Worm (Caenorhabditis elegans) whole organism, L4 larva: Measurements from ENCODE around the gene C15B12.2.
A peak's percentile ranks its signal among the peaks of the same experiment; 100 is the strongest.

Experiments
- F26F4.8 ChIP-seq: fragments of 200-800 bp; sonication (Bioruptor generic); conservative IDR thresholded peaks from 2 replicates; pipeline ENCODE4 v1.3.6; 2022; ENCODE audit warnings: missing genetic modification characterization, missing compliant biosample characterization
- F37D6.2 ChIP-seq: sonication (generic microtip); optimal IDR thresholded peaks from 2 replicates; lab custom pipeline; 2016; ENCODE audit warnings: mild to moderate bottlenecking, missing genetic modification characterization, missing compliant biosample characterization
- F44E2.7 ChIP-seq: fragments of 200-800 bp; sonication (Bioruptor generic); IDR thresholded peaks from 2 replicates; pipeline ENCODE4 v2.1.2; 2022; ENCODE audit warnings: missing genetic modification characterization, missing compliant biosample characterization
- T20F7.1 ChIP-seq: fragments of 200-800 bp; sonication (Bioruptor generic); optimal IDR thresholded peaks from 2 replicates; lab custom pipeline; 2018; ENCODE audit warnings: mild to moderate bottlenecking, missing genetic modification characterization, missing compliant biosample characterization
- Y48G9A.11 ChIP-seq: fragments of 200-800 bp; sonication (Bioruptor generic); IDR thresholded peaks from 2 replicates; pipeline ENCODE4 v1.3.6; 2022; ENCODE audit warnings: missing genetic modification reagents, missing genetic modification characterization, missing compliant biosample characterization
- ZK337.2 ChIP-seq: fragments of 200-800 bp; sonication (Bioruptor generic); IDR thresholded peaks from 2 replicates; pipeline ENCODE4 v1.3.6; 2022; ENCODE audit warnings: missing genetic modification reagents, missing genetic modification characterization, missing compliant biosample characterization
- aha-1 ChIP-seq: fragments of 150-350 bp; peaks from one replicate; lab custom pipeline; 2014; ENCODE audit warnings: missing biosample characterization, missing genetic modification characterization
- ceh-28 ChIP-seq: fragments of 150-350 bp; optimal IDR thresholded peaks from 2 replicates; lab custom pipeline; 2014; ENCODE audit warnings: missing biosample characterization, missing genetic modification reagents, missing genetic modification characterization
- ceh-32 ChIP-seq: sonication (generic microtip); optimal IDR thresholded peaks from 2 replicates; lab custom pipeline; 2016; ENCODE audit warnings: mild to moderate bottlenecking, missing genetic modification characterization, missing compliant biosample characterization; ENCODE audit not compliant: poor library complexity
- ceh-44 ChIP-seq: fragments of 200-800 bp; sonication (Bioruptor generic); IDR thresholded peaks from 2 replicates; pipeline ENCODE4 v1.3.6; 2022; ENCODE audit warnings: missing genetic modification reagents, missing genetic modification characterization, missing compliant biosample characterization
- ceh-62 ChIP-seq: sonication (generic microtip); optimal IDR thresholded peaks from 2 replicates; lab custom pipeline; 2017; ENCODE audit warnings: missing biosample characterization, missing genetic modification characterization
- daf-16 ChIP-seq, 3 experiments: sonication (generic microtip); optimal IDR thresholded peaks; 2 replicates each; lab custom pipeline; 2016 to 2017; ENCODE audit warnings: missing genetic modification characterization in 3 of 3, missing genetic modification reagents in 3 of 3, mild to moderate bottlenecking in 2 of 3, missing compliant biosample characterization in 2 of 3, missing biosample characterization in 1 of 3, moderate library complexity in 1 of 3
- daf-19 ChIP-seq: fragments of 200-800 bp; sonication (Bioruptor generic); conservative IDR thresholded peaks from 2 replicates; pipeline ENCODE4 v1.3.6; 2022; ENCODE audit warnings: missing genetic modification characterization, missing compliant biosample characterization
- dmd-8 ChIP-seq: fragments of 200-800 bp; sonication (Bioruptor generic); IDR thresholded peaks from 2 replicates; pipeline ENCODE4 v1.3.6; 2022; ENCODE audit warnings: missing genetic modification characterization, missing compliant biosample characterization
- dmd-9 ChIP-seq: fragments of 200-800 bp; sonication (Bioruptor generic); IDR thresholded peaks from 2 replicates; pipeline ENCODE4 v1.3.6; 2022; ENCODE audit warnings: missing genetic modification reagents, missing genetic modification characterization, missing compliant biosample characterization
- dpl-1 ChIP-seq: fragments of 150-350 bp; optimal IDR thresholded peaks from 2 replicates; lab custom pipeline; 2014; ENCODE audit warnings: missing biosample characterization, missing genetic modification reagents, missing genetic modification characterization
- duxl-1 ChIP-seq: sonication (generic microtip); optimal IDR thresholded peaks from 2 replicates; lab custom pipeline; 2016; ENCODE audit warnings: mild to moderate bottlenecking, missing genetic modification characterization, moderate library complexity, missing compliant biosample characterization; ENCODE audit not compliant: poor library complexity
- dve-1 ChIP-seq: sonication (generic microtip); optimal IDR thresholded peaks from 2 replicates; lab custom pipeline; 2017; ENCODE audit warnings: antibody characterized with exemption, mild to moderate bottlenecking, missing genetic modification characterization, missing compliant biosample characterization; ENCODE audit not compliant: insufficient read depth
- egl-43 ChIP-seq: fragments of 200-800 bp; sonication (Bioruptor generic); IDR thresholded peaks from 2 replicates; pipeline ENCODE4 v1.3.6; 2022; ENCODE audit warnings: missing genetic modification reagents, missing genetic modification characterization, missing compliant biosample characterization
- fkh-10 ChIP-seq: fragments of 150-350 bp; optimal IDR thresholded peaks from 2 replicates; lab custom pipeline; 2014; ENCODE audit warnings: missing biosample characterization, missing genetic modification reagents, missing genetic modification characterization
- fos-1 ChIP-seq: fragments of 150-350 bp; optimal IDR thresholded peaks from 2 replicates; lab custom pipeline; 2014; ENCODE audit warnings: missing biosample characterization, missing genetic modification characterization
- hmg-1.1 ChIP-seq: fragments of 200-800 bp; sonication (Bioruptor generic); IDR thresholded peaks from 2 replicates; pipeline ENCODE4 v1.3.6; 2022; ENCODE audit warnings: missing genetic modification reagents, missing genetic modification characterization, missing compliant biosample characterization
- lin-15B ChIP-seq: fragments of 150-350 bp; sonication (generic microtip); optimal IDR thresholded peaks from 3 replicates; lab custom pipeline; 2014; ENCODE audit warnings: missing biosample characterization, missing genetic modification characterization
- lin-38 ChIP-seq: fragments of 200-800 bp; sonication (Bioruptor generic); IDR thresholded peaks from 2 replicates; pipeline ENCODE4 v1.3.6; 2022; ENCODE audit warnings: missing genetic modification reagents, missing genetic modification characterization, missing compliant biosample characterization
- lir-3 ChIP-seq: sonication (generic microtip); optimal IDR thresholded peaks from 2 replicates; lab custom pipeline; 2016; ENCODE audit warnings: mild to moderate bottlenecking, missing genetic modification characterization, missing compliant biosample characterization
- lsy-2 ChIP-seq, 2 experiments: fragments of 150-350 bp in 1 of 2; sonication (generic microtip) in 1 of 2; optimal IDR thresholded peaks; 2 replicates each; lab custom pipeline; 2014 to 2017; ENCODE audit warnings: missing biosample characterization in 2 of 2, missing genetic modification characterization in 2 of 2
- madf-9 ChIP-seq: fragments of 200-800 bp; sonication (Bioruptor generic); conservative IDR thresholded peaks from 2 replicates; pipeline ENCODE4 v1.3.6; 2022; ENCODE audit warnings: missing genetic modification reagents, missing genetic modification characterization, missing compliant biosample characterization
- mdt-29 ChIP-seq: fragments of 200-800 bp; sonication (Bioruptor generic); IDR thresholded peaks from 2 replicates; pipeline ENCODE4 v1.3.6; 2022; ENCODE audit warnings: missing genetic modification reagents, missing genetic modification characterization, missing compliant biosample characterization
- mep-1 ChIP-seq: fragments of 150-350 bp; sonication (generic microtip); optimal IDR thresholded peaks from 3 replicates; lab custom pipeline; 2014; ENCODE audit warnings: missing biosample characterization, missing genetic modification characterization
- mes-2 ChIP-seq: sonication (generic microtip); optimal IDR thresholded peaks from 2 replicates; lab custom pipeline; 2016; ENCODE audit warnings: missing genotype, mild to moderate bottlenecking, missing genetic modification characterization, missing compliant biosample characterization; ENCODE audit not compliant: poor library complexity, severe bottlenecking
- mxl-3 ChIP-seq: fragments of 200-800 bp; sonication (Bioruptor generic); optimal IDR thresholded peaks from 2 replicates; lab custom pipeline; 2018; ENCODE audit warnings: mild to moderate bottlenecking, missing genetic modification characterization, missing compliant biosample characterization
- nhr-11 ChIP-seq: fragments of 150-350 bp; optimal IDR thresholded peaks from 2 replicates; lab custom pipeline; 2014; ENCODE audit warnings: missing biosample characterization, missing genetic modification characterization
- nhr-111 ChIP-seq: fragments of 200-800 bp; sonication (Bioruptor generic); optimal IDR thresholded peaks from 2 replicates; lab custom pipeline; 2018; ENCODE audit warnings: mild to moderate bottlenecking, missing genetic modification characterization, missing compliant biosample characterization
- nhr-25 ChIP-seq: sonication (generic microtip); optimal IDR thresholded peaks from 2 replicates; lab custom pipeline; 2017; ENCODE audit warnings: missing genetic modification characterization, mild to moderate bottlenecking, missing compliant biosample characterization, antibody characterized with exemption, moderate library complexity, borderline replicate concordance; ENCODE audit not compliant: insufficient read depth
- nhr-6 ChIP-seq: fragments of 150-350 bp; optimal IDR thresholded peaks from 2 replicates; lab custom pipeline; 2014; ENCODE audit warnings: missing biosample characterization, missing genetic modification characterization
- nhr-77 ChIP-seq: fragments of 150-350 bp; optimal IDR thresholded peaks from 2 replicates; lab custom pipeline; 2014; ENCODE audit warnings: missing biosample characterization, missing genetic modification characterization
- pqm-1 ChIP-seq: sonication (generic microtip); optimal IDR thresholded peaks from 2 replicates; lab custom pipeline; 2017; ENCODE audit warnings: missing biosample characterization, missing genetic modification characterization
- rbr-2 ChIP-seq: sonication (generic microtip); optimal IDR thresholded peaks from 2 replicates; lab custom pipeline; 2016; ENCODE audit warnings: missing genotype, missing genetic modification characterization, missing compliant biosample characterization
- skn-1 ChIP-seq: fragments of 150-350 bp; optimal IDR thresholded peaks from 2 replicates; lab custom pipeline; 2014; ENCODE audit warnings: missing biosample characterization, missing genetic modification characterization
- zfp-2 ChIP-seq: sonication (generic microtip); optimal IDR thresholded peaks from 2 replicates; lab custom pipeline; 2016; ENCODE audit warnings: mild to moderate bottlenecking, missing genetic modification characterization, missing compliant biosample characterization
- zfp-3 ChIP-seq: fragments of 200-800 bp; sonication (Bioruptor generic); conservative IDR thresholded peaks from 2 replicates; pipeline ENCODE4 v1.3.6; 2022; ENCODE audit warnings: missing genetic modification reagents, missing genetic modification characterization, missing compliant biosample characterization
- ztf-7 ChIP-seq: fragments of 150-350 bp; optimal IDR thresholded peaks from 2 replicates; lab custom pipeline; 2014; ENCODE audit warnings: missing biosample characterization, missing genetic modification characterization

C15B12.2 gene

DNA sequence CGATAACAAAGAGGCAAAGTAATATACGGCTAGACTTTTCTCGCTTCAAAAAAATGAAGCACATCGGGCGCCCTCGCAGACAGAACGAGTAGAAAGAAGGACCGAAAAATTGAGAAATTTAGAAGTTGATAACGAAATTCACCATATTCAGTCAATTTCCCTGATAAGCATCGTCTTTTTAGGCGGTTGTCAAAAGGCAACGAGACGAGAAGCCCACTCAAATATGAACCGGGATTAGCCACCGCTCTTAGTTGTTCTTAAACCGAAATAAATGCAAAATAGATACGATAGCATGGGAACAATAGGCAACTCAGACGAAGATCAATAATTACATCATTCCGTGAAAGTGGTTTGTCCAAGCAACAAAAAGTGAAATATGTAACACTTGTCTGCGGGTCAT, 39.9 kb downstream of the C15B12.2 start:
- TF ChIP-seq pqm-1 (tag; lab: Kevin White, UChicago), result peak; percentile 59
- TF ChIP-seq daf-19, result no peak
- peak; percentile 15 for TF ChIP-seq ztf-7 (tag; lab: Kevin White, UChicago)
- no peak for TF ChIP-seq lir-3 (tag; lab: Kevin White, UChicago)
- no peak for TF ChIP-seq daf-16 (GFP tag; optimal IDR thresholded peaks at IDR 0.05; lab: Kevin White, UChicago)
- peak; percentile 48 for TF ChIP-seq daf-16 (tag; optimal IDR thresholded peaks at IDR 0.05; lab: Kevin White, UChicago)
- TF ChIP-seq dve-1 (tag; lab: Kevin White, UChicago), result peak; percentile 57
- TF ChIP-seq zfp-3 (GFP tag; lab: Robert Waterston, UW), result no peak
- TF ChIP-seq F26F4.8 (GFP tag; lab: Robert Waterston, UW), result no peak

DNA sequence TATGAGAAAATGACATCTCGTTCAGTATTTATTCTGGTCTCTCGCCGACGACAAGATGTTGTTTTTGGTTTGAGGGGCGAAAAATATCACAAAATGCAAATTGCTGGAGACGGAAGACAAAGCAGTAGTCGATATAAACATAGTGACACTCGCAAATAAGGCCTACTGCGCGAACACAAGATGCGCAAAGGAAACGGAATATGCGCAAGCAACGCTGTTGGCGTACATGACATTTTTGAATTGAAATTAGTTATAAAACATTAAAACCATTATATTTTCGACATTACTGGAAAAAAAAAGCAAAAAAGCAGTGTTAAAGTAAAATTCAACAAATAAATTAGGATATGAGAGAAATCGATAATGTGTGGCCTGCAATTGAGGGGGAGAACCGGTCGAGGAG, 41.8 kb downstream of the C15B12.2 start, which contains the start of gene cdf-1:
TSS of gene cdf-1 (minus strand) at position 136 of the 400 bp plus-strand sequence.
- TF ChIP-seq skn-1 (tag; lab: Kevin White, UChicago) (no peak), egl-43 (GFP tag; lab: Robert Waterston, UW) (no peak), madf-9 (GFP tag; lab: Robert Waterston, UW) (no peak), lin-38 (GFP tag; lab: Robert Waterston, UW) (no peak), nhr-111 (GFP tag; lab: Kevin White, UChicago) (no peak), Y48G9A.11 (GFP tag; lab: Robert Waterston, UW) (no peak), T20F7.1 (GFP tag; lab: Kevin White, UChicago) (no peak), daf-16 (GFP tag; optimal IDR thresholded peaks at IDR 0.05; lab: Kevin White, UChicago) (no peak), daf-16 (tag; optimal IDR thresholded peaks at IDR 0.05; lab: Kevin White, UChicago) (no peak), zfp-3 (GFP tag; lab: Robert Waterston, UW) (no peak), daf-19 (no peak), dmd-9 (GFP tag; lab: Robert Waterston, UW) (no peak), dmd-8 (GFP tag; lab: Robert Waterston, UW) (no peak), mdt-29 (GFP tag; lab: Robert Waterston, UW) (no peak), hmg-1.1 (0 out of 2 replicates have a peak, but pooled peaks have one; percentile 28), mxl-3 (GFP tag; lab: Kevin White, UChicago) (no peak), F37D6.2 (tag; lab: Kevin White, UChicago) (no peak), dpl-1 (GFP tag; lab: Kevin White, UChicago) (peak; percentile 13), zfp-2 (no peak), mep-1 (tag; lab: Kevin White, UChicago) (peak; percentile 5), ceh-62 (tag; lab: Kevin White, UChicago) (no peak), rbr-2 (peak; percentile 18), nhr-77 (tag; lab: Kevin White, UChicago) (no peak), nhr-6 (tag; lab: Kevin White, UChicago) (no peak), fos-1 (no peak), mes-2 (tag; lab: Kevin White, UChicago) (peak; percentile 48), ZK337.2 (no peak), ceh-44 (no peak), aha-1 (tag; lab: Kevin White, UChicago) (peak; percentile 40), fkh-10 (GFP tag; lab: Kevin White, UChicago) (no peak), lsy-2 (tag; optimal IDR thresholded peaks at IDR 0.05; lab: Kevin White, UChicago) (peak in 1 of 2 experiments; percentile 32), duxl-1 (no peak), nhr-11 (tag; lab: Kevin White, UChicago) (no peak), F44E2.7 (GFP tag; lab: Robert Waterston, UW) (no peak), nhr-25 (no peak), ceh-32 (no peak), lin-15B (no peak), F26F4.8 (GFP tag; lab: Robert Waterston, UW) (no peak), ceh-28 (tag; lab: Kevin White, UChicago) (peak; percentile 9)
- TF ChIP-seq, all 104 proteins: peak for 8
